Fruit fly (Drosophila melanogaster): ENCODE results near the gene Fum2.

Fum2 gene

dm6 chrX:6719968-6720367, 38.4 kb downstream of the Fum2 start (continued):
- TF ChIP-seq CG2712 (tag; optimal IDR thresholded peaks at IDR 0.05) (peak; percentile 1), CG12769 (tag; optimal IDR thresholded peaks at IDR 0.05) (peak; percentile 7), Nf-YA (GFP tag; IDR thresholded peaks at IDR 0.05) (no peak), CG14860 (GFP tag; IDR thresholded peaks at IDR 0.05; ENCODE audit: partially characterized antibody) (no peak), Opbp (GFP tag; IDR thresholded peaks at IDR 0.05; ENCODE audit: partially characterized antibody) (no peak), TFAM (GFP tag; optimal IDR thresholded peaks at IDR 0.05) (no peak), stc (GFP tag; IDR thresholded peaks at IDR 0.05) (peak; percentile 41; the same call in 1 of the 2 replicates), Nf-YC (tag; optimal IDR thresholded peaks at IDR 0.05) (no peak), caup (GFP tag; optimal IDR thresholded peaks at IDR 0.05; ENCODE audit: severe bottlenecking) (no peak), H15 (GFP tag; IDR thresholded peaks at IDR 0.05) (no peak), eyg (GFP tag; optimal IDR thresholded peaks at IDR 0.05) (no peak), cwo (GFP tag; optimal IDR thresholded peaks at IDR 0.05) (no peak), CG9215 (GFP tag; IDR thresholded peaks at IDR 0.05) (no peak), prd (optimal IDR thresholded peaks at IDR 0.05) (no peak), prd (GFP tag; IDR thresholded peaks at IDR 0.05) (no peak; the same call in 2 of the 3 replicates), bab2 (GFP tag; optimal IDR thresholded peaks at IDR 0.05) (peak; percentile 26), CG31441 (GFP tag; IDR thresholded peaks at IDR 0.05) (no peak), Spps (tag; optimal IDR thresholded peaks at IDR 0.05) (no peak), pan (optimal IDR thresholded peaks at IDR 0.05) (no peak), pan (GFP tag; optimal IDR thresholded peaks at IDR 0.05 in 1 of 2, IDR thresholded peaks at IDR 0.05 in 1 of 2) (no peak), CG34376 (GFP tag; optimal IDR thresholded peaks at IDR 0.05) (no peak), Usf (GFP tag; optimal IDR thresholded peaks at IDR 0.05) (no peak), gt (GFP tag; IDR thresholded peaks at IDR 0.05) (no peak), ac (GFP tag; optimal IDR thresholded peaks at IDR 0.05) (no peak), CG30020 (tag; optimal IDR thresholded peaks at IDR 0.05) (no peak), Med (GFP tag) (peak; percentile 81), sna (GFP tag; IDR thresholded peaks at IDR 0.05; ENCODE audit: partially characterized antibody) (no peak), Dp (GFP tag; optimal IDR thresholded peaks at IDR 0.05) (no peak), chinmo (GFP tag; IDR thresholded peaks at IDR 0.05; ENCODE audit: partially characterized antibody) (no peak), CG2678 (tag; optimal IDR thresholded peaks at IDR 0.05) (peak; percentile 45), Nf-YB (GFP tag; optimal IDR thresholded peaks at IDR 0.05) (no peak), Antp (GFP tag; optimal IDR thresholded peaks at IDR 0.05) (no peak), CG5953 (GFP tag; IDR thresholded peaks at IDR 0.05) (no peak), vfl (GFP tag; optimal IDR thresholded peaks at IDR 0.05) (no peak), CG16813 (GFP tag; IDR thresholded peaks at IDR 0.05; ENCODE audit: partially characterized antibody) (no peak), E2f2 (GFP tag; IDR thresholded peaks at IDR 0.05) (0 out of 2 replicates have a peak, but pooled peaks have one; percentile 18), Blimp-1 (GFP tag; optimal IDR thresholded peaks at IDR 0.05) (peak; percentile 25), CG4617 (GFP tag; optimal IDR thresholded peaks at IDR 0.05; ENCODE audit: borderline replicate concordance) (no peak), CG13287 (GFP tag; IDR thresholded peaks at IDR 0.05; ENCODE audit: partially characterized antibody) (no peak), CG12071 (GFP tag; optimal IDR thresholded peaks at IDR 0.05) (peak; percentile 29), CG15073 (GFP tag; optimal IDR thresholded peaks at IDR 0.05) (no peak), CG4282 (GFP tag; optimal IDR thresholded peaks at IDR 0.05) (no peak), Poxn (GFP tag; IDR thresholded peaks at IDR 0.05) (no peak), CG14965 (GFP tag; optimal IDR thresholded peaks at IDR 0.05; ENCODE audit: borderline replicate concordance) (no peak), CG6854 (GFP tag; optimal IDR thresholded peaks at IDR 0.05) (no peak), CG10979 (tag; optimal IDR thresholded peaks at IDR 0.05) (no peak), jing (GFP tag; optimal IDR thresholded peaks at IDR 0.05) (no peak), croc (GFP tag; conservative IDR thresholded peaks at IDR 0.05) (no peak), CG6689 (GFP tag; IDR thresholded peaks at IDR 0.05) (no peak), CG13775 (GFP tag; optimal IDR thresholded peaks at IDR 0.05) (no peak), wor (GFP tag; IDR thresholded peaks at IDR 0.05) (no peak)
